Worm (Caenorhabditis elegans) whole organism, dauer: ENCODE results near the gene srw-16.
"Not testable (repeated sequence)": the region's sequence is repeated elsewhere in the genome, so short reads cannot be mapped to it uniquely, and the experiment has no call there.

Experiments used
- unc-62 ChIP-seq: sonication (generic microtip); optimal IDR thresholded peaks from 2 replicates; lab custom pipeline; 2017; ENCODE audit warnings: missing biosample characterization, missing genetic modification reagents, missing genetic modification characterization

Gene srw-16

ce11 chrV:15274757-15275156 is at the start of gene srw-16:
TSS of gene srw-16 (minus strand) at chrV:15274857.
- no peak for TF ChIP-seq unc-62

- TF ChIP-seq unc-62: no peak
Measured at ce11 chrV:15323417-15323816, 48.8 kb upstream of the srw-16 start.

ce11 chrV:15322653-15323052 is 48.0 kb upstream of the srw-16 start, which contains the start of gene nhr-247:
TSS of gene nhr-247 (plus strand) at chrV:15322982.
- not testable (repeated sequence) for TF ChIP-seq unc-62

- TF ChIP-seq unc-62: no peak
Measured at ce11 chrV:15318638-15319037, 44.0 kb upstream of the srw-16 start, which contains the start of gene nhr-291. TSS of gene nhr-291 (plus strand) at chrV:15318961.

DNA sequence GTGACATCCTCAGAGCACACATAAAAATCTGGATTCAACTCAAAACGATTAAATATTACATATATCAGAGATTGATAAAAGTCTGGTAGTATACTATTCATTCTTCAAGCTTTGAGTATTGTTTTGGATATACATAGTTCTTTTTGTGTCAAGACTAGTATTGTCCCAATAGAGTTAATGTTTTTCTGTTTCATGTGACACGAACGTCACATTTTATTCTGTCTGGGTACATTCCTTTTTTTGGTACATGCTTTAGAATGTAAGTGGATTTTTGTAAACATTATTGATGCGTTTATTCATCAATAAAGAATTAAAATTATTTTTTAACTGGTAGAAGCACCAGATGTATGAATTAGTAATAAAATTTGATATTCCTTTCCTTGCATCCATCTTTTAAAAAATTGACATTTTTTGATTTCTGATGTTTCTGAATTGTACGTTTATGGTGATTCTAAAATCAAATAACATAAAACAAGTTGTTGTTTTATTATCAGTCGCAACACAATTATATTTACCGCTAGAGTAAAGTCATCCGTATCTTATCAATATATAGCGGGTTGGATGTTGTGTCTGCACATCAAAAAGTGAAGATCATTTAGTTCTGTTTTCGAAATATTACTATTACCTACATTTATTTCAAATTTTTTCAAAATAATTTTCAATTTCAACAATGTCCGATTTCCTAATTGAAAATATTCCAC is 41.3 kb upstream of the srw-16 start, which contains the start of the genes srt-22 and nhr-246:
Gene srt-22 (minus strand): TSS at position 101 of the 701 bp plus-strand sequence.
Gene nhr-246 (plus strand): TSS at position 651 of the 701 bp plus-strand sequence.
- no peak for TF ChIP-seq unc-62

DNA sequence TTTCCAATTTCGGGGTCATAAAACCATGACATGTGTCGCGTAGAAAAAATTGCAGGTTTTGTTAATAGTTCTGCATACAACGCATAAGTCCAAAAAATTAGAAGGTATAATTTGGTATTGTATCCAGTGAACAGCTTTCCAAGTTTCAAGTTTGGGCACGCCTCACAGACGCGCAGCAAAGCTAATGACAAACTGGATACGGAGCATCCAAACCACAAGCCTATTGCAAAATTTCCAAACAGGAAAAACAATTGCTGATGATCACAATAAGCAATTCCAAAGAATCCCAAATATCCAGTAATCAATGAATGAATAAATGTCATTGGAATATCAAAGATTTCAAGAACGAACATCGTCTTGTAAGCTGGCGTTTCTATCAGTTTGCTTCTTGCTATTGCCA is 38.9 kb upstream of the srw-16 start:
- TF ChIP-seq unc-62: no peak

- TF ChIP-seq unc-62: no peak
Measured at ce11 chrV:15310780-15311179, 36.1 kb upstream of the srw-16 start, which contains the start of gene irld-62. TSS of gene irld-62 (plus strand) at chrV:15311080.

- no peak for TF ChIP-seq unc-62
Measured at ce11 chrV:15309011-15309410, 34.4 kb upstream of the srw-16 start, which contains the start of gene srz-10. TSS of gene srz-10 (minus strand) at chrV:15309098.

DNA sequence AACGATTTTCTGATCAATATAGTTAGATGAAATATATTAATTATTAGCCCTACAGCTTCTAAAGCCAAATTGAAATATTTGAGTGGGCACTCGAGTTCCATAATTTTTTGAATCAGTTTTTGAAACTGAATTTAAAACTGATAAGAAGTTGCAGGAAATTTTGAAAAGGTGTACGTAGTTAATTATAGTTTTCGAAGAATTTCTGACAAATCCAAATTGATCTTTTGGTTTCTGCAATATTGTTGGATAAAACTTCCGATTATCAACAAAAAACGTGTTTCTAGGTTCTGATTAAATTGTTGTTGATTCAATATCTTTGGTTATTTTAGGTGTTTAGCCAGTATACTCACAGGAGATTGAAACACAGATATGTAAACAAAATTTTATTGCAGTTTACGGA is 32.1 kb upstream of the srw-16 start, which contains the start of gene T26H8.4:
Gene T26H8.4 (minus strand): TSS at position 101 of the 400 bp plus-strand sequence.
- no peak for TF ChIP-seq unc-62

DNA sequence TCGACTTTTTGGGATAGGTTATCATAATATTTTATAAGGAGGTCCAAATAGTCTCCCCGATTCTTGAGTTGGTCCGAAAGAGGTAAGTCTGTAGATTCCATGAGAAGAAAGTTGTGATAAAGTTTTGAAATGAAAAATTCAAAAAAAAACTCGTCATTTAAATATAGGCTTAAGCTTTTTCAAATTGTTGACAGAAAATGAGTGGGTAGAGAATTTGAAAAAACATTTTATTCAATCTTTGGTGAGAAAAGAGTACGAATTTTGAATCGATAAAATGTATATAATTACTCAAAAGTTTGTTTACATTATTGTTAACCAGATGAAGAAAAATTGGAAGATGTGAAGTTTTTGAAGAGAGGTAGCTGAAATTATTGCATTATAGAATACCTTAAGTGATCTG is 30.8 kb upstream of the srw-16 start, which contains the start of gene T26H8.5:
Gene T26H8.5 (minus strand): TSS at position 101 of the 400 bp plus-strand sequence.
- no peak for TF ChIP-seq unc-62

DNA sequence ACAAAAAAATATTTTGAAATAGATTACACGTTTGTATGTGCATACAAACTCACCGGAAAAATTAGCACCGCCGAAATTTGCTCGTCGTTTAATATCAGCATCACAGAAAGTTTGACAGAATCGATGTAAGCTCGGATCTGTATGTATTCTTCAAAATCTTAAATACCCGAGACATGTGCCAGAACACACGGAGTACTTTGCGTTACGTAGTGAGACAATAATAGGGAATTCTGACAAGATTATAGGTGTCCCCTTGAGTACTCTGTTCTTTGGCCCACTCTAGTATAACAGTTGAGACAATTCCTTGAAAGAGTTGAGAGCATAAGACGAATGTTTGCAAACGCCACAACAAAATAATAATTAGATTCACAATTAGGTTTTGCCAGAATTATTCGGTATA is 29.0 kb upstream of the srw-16 start, which contains the start of gene srx-48:
Gene srx-48 (minus strand): TSS at position 101 of the 400 bp plus-strand sequence.
- TF ChIP-seq unc-62: no peak

DNA sequence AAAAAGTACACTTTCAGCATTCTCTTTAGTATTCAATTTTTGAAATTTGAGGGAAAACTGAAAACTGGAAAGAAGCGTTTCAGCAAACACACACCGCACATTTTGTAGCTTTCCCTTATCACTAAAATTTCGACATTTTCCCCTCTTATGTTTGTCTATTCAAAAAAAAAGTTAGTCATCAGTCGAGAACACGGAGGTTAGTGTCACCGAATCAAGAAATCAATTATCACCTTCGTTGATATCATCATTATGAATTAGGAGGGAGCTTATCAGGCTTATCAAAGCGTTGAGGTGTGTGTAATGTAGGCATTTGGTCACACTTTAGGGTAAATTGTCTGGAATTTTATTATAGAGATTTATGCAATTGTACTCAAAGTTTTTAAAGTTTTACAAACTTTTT is 23.9 kb upstream of the srw-16 start, which contains the start of gene cpr-3:
Gene cpr-3 (minus strand): TSS at position 104 of the 400 bp plus-strand sequence.
- no peak for TF ChIP-seq unc-62

- no peak for TF ChIP-seq unc-62
Measured at ce11 chrV:15293865-15294264, 19.2 kb upstream of the srw-16 start, which contains the start of gene str-96. TSS of gene str-96 (minus strand) at chrV:15293965.

- TF ChIP-seq unc-62: no peak
Measured at ce11 chrV:15290995-15291394, 16.3 kb upstream of the srw-16 start, which contains the start of gene cyp-34A2. TSS of gene cyp-34A2 (minus strand) at chrV:15291095.

- TF ChIP-seq unc-62: no peak
Measured at ce11 chrV:15287856-15288255, 13.2 kb upstream of the srw-16 start, which contains the start of gene cyp-34A1. TSS of gene cyp-34A1 (minus strand) at chrV:15287956.

ce11 chrV:15285984-15286383 is 11.3 kb upstream of the srw-16 start:
- TF ChIP-seq unc-62: no peak

DNA sequence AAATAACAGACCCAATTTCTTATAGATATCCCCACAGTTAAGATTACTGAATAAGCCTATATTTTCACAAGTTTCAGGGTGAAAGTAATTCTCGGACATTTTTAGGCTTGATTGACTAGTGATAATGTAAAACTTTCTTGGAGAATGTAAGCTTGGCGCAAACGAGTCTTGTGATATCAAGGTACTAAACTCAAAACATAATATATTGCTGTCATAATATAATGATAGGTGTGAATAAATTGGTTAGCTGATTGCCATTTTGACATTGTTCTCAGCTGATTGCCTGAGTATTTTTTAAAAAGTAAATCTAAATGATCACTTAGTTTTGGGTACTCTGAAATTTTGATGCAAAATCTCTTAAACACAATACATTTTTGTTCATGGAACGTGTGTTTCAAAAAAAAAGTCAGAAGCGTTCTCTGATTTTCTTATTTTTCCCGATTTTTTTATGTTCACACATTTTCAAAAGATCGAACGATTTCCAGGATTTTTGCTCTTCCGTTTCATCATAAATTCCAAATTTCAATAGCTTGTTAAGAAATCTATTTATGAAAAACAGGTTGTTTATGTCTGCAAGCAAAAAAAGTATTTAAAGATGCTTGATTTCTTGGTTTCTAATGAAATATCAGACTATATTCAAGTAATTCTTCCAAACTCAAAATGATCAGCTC is 6.8 kb upstream of the srw-16 start, which contains the start of the genes srw-19 and srx-51:
Gene srw-19 (minus strand): TSS at position 101 of the 671 bp plus-strand sequence.
Gene srx-51 (plus strand): TSS at position 621 of the 671 bp plus-strand sequence.
- no peak for TF ChIP-seq unc-62
